Fruit fly (Drosophila melanogaster) whole organism, embryonic: ENCODE data around the gene CG42395.

Source experiments
- Atf-2 ChIP-seq: fragments of 200-800 bp; sonication (Bioruptor generic); optimal IDR thresholded peaks from 2 replicates; lab custom pipeline; 2016; ENCODE audit warnings: missing biosample characterization, missing genetic modification characterization
- CG11398 ChIP-seq: fragments of 200-800 bp; sonication (Bioruptor generic); optimal IDR thresholded peaks from 2 replicates; lab custom pipeline; 2016; ENCODE audit warnings: missing biosample characterization, missing genetic modification characterization
- CG11723 ChIP-seq: fragments of 200-800 bp; sonication (Bioruptor generic); optimal IDR thresholded peaks from 2 replicates; lab custom pipeline; 2017; ENCODE audit warnings: missing biosample characterization, mild to moderate bottlenecking, missing genetic modification characterization
- CG13296 ChIP-seq: fragments of 200-800 bp; sonication (Bioruptor generic); optimal IDR thresholded peaks from 3 replicates; lab custom pipeline; 2018; ENCODE audit warnings: missing biosample characterization, mild to moderate bottlenecking, missing genetic modification characterization
- CG15269 ChIP-seq: fragments of 200-800 bp; sonication (Bioruptor generic); optimal IDR thresholded peaks from 2 replicates; lab custom pipeline; 2018; ENCODE audit warnings: missing biosample characterization, mild to moderate bottlenecking, missing genetic modification characterization, moderate library complexity
- CG17186 ChIP-seq: fragments of 200-800 bp; sonication (Bioruptor generic); optimal IDR thresholded peaks from 3 replicates; lab custom pipeline; 2017; ENCODE audit warnings: missing biosample characterization, missing genetic modification reagents, missing genetic modification characterization
- CG1832 ChIP-seq: fragments of 200-800 bp; sonication (Bioruptor generic); optimal IDR thresholded peaks from 2 replicates; lab custom pipeline; 2017; ENCODE audit warnings: missing biosample characterization, mild to moderate bottlenecking, missing genetic modification characterization, inconsistent platforms
- CG2120 ChIP-seq: fragments of 200-800 bp; sonication (Bioruptor generic); optimal IDR thresholded peaks from 3 replicates; lab custom pipeline; 2016; ENCODE audit warnings: missing biosample characterization, missing genetic modification characterization
- CG31365 ChIP-seq: fragments of 200-800 bp; sonication (Bioruptor generic); optimal IDR thresholded peaks from 2 replicates; lab custom pipeline; 2018; ENCODE audit warnings: missing biosample characterization, mild to moderate bottlenecking, missing genetic modification characterization
- CG33557 ChIP-seq: fragments of 200-800 bp; sonication (Bioruptor generic); optimal IDR thresholded peaks from 2 replicates; lab custom pipeline; 2019; ENCODE audit warnings: missing biosample characterization, mild to moderate bottlenecking, missing genetic modification characterization, moderate library complexity
- CG3407 ChIP-seq: fragments of 200-800 bp; sonication (Bioruptor generic); optimal IDR thresholded peaks from 2 replicates; lab custom pipeline; 2018; ENCODE audit warnings: missing biosample characterization, mild to moderate bottlenecking, missing genetic modification characterization
- CG5953 ChIP-seq: fragments of 200-800 bp; sonication (Bioruptor generic); IDR thresholded peaks from 2 replicates; pipeline ENCODE4 v1.3.6; 2022; ENCODE audit warnings: missing biosample characterization, missing genetic modification characterization
- CG6272 ChIP-seq: fragments of 200-800 bp; sonication (Bioruptor generic); IDR thresholded peaks from 2 replicates; pipeline ENCODE4 v1.3.6; 2022; ENCODE audit warnings: missing biosample characterization, missing genetic modification characterization
- CG6683 ChIP-seq: fragments of 200-800 bp; sonication (Bioruptor generic); optimal IDR thresholded peaks from 2 replicates; lab custom pipeline; 2017; ENCODE audit warnings: missing biosample characterization, mild to moderate bottlenecking, missing genetic modification characterization, missing genetic modification reagents
- CG6791 ChIP-seq: fragments of 200-800 bp; sonication (Bioruptor generic); IDR thresholded peaks from 3 replicates; pipeline ENCODE4 v1.3.6; 2022; ENCODE audit warnings: missing biosample characterization, missing genetic modification characterization; ENCODE audit not compliant: partially characterized antibody
- CG6854 ChIP-seq: fragments of 200-800 bp; sonication (Bioruptor generic); optimal IDR thresholded peaks from 3 replicates; lab custom pipeline; 2017; ENCODE audit warnings: missing biosample characterization, mild to moderate bottlenecking, missing genetic modification characterization
- CG7839 ChIP-seq: fragments of 200-800 bp; sonication (Bioruptor generic); optimal IDR thresholded peaks from 3 replicates; lab custom pipeline; 2018; ENCODE audit warnings: missing biosample characterization, mild to moderate bottlenecking, missing genetic modification characterization, moderate library complexity
- CG9932 ChIP-seq: fragments of 200-800 bp; sonication (Bioruptor generic); IDR thresholded peaks from 2 replicates; pipeline ENCODE4 v1.3.6; 2022; ENCODE audit warnings: missing biosample characterization, missing genetic modification characterization
- Camta ChIP-seq: fragments of 200-800 bp; sonication (Bioruptor generic); optimal IDR thresholded peaks from 2 replicates; lab custom pipeline; 2016; ENCODE audit warnings: missing biosample characterization, missing genetic modification characterization
- D19A ChIP-seq: fragments of 200-800 bp; optimal IDR thresholded peaks from 3 replicates; lab custom pipeline; 2019; ENCODE audit warnings: missing biosample characterization, mild to moderate bottlenecking, missing genetic modification characterization, moderate library complexity
- D19B ChIP-seq: fragments of 200-800 bp; sonication (Bioruptor generic); optimal IDR thresholded peaks from 2 replicates; lab custom pipeline; 2017; ENCODE audit warnings: missing biosample characterization, mild to moderate bottlenecking, missing genetic modification characterization
- HmgZ ChIP-seq: fragments of 200-800 bp; sonication (Bioruptor generic); optimal IDR thresholded peaks from 2 replicates; lab custom pipeline; 2018; ENCODE audit warnings: missing biosample characterization, mild to moderate bottlenecking, missing genetic modification characterization
- Lim3 ChIP-seq: fragments of 200-800 bp; sonication (Bioruptor generic); IDR thresholded peaks from 2 replicates; pipeline ENCODE4 v1.3.6; 2022; ENCODE audit warnings: missing biosample characterization, missing genetic modification characterization
- MBD-R2 ChIP-seq: fragments of 200-800 bp; sonication (Bioruptor generic); IDR thresholded peaks from 2 replicates; pipeline ENCODE4 v1.3.6; 2022; ENCODE audit warnings: missing biosample characterization, missing genetic modification characterization
- Mes4 ChIP-seq: fragments of 200-800 bp; sonication (Bioruptor generic); optimal IDR thresholded peaks from 2 replicates; lab custom pipeline; 2016; ENCODE audit warnings: missing biosample characterization, missing genetic modification characterization
- Sox100B ChIP-seq: fragments of 200-800 bp; sonication (Bioruptor generic); optimal IDR thresholded peaks from 3 replicates; lab custom pipeline; 2018; ENCODE audit warnings: missing biosample characterization, mild to moderate bottlenecking, missing genetic modification characterization
- Ssrp ChIP-seq: fragments of 200-800 bp; sonication (Bioruptor generic); optimal IDR thresholded peaks from 2 replicates; lab custom pipeline; 2018; ENCODE audit warnings: missing biosample characterization, mild to moderate bottlenecking, missing genetic modification characterization, moderate library complexity
- aop ChIP-seq: fragments of 200-800 bp; sonication (Bioruptor generic); IDR thresholded peaks from 2 replicates; pipeline ENCODE4 v1.3.6; 2022; ENCODE audit warnings: missing biosample characterization, missing genetic modification characterization
- ap ChIP-seq: fragments of 200-800 bp; sonication (Bioruptor generic); IDR thresholded peaks from 2 replicates; pipeline ENCODE4 v1.3.6; 2022; ENCODE audit warnings: missing biosample characterization, missing genetic modification characterization
- cato ChIP-seq: fragments of 200-800 bp; sonication (Bioruptor generic); optimal IDR thresholded peaks from 2 replicates; lab custom pipeline; 2016; ENCODE audit warnings: missing biosample characterization, missing genetic modification characterization, borderline replicate concordance
- da ChIP-seq: fragments of 200-800 bp; sonication (Bioruptor generic); optimal IDR thresholded peaks from 2 replicates; lab custom pipeline; 2016; ENCODE audit warnings: missing biosample characterization, missing genetic modification characterization
- danr ChIP-seq: fragments of 200-800 bp; sonication (Bioruptor generic); IDR thresholded peaks from 2 replicates; pipeline ENCODE4 v1.3.6; 2022; ENCODE audit warnings: missing biosample characterization, missing genetic modification characterization
- dmrt11E ChIP-seq: fragments of 200-800 bp; sonication (Bioruptor generic); optimal IDR thresholded peaks from 3 replicates; lab custom pipeline; 2018; ENCODE audit warnings: missing biosample characterization, mild to moderate bottlenecking, missing genetic modification characterization, moderate library complexity
- dmrt99B ChIP-seq: fragments of 200-800 bp; sonication (Bioruptor generic); optimal IDR thresholded peaks from 2 replicates; lab custom pipeline; 2018; ENCODE audit warnings: missing biosample characterization, mild to moderate bottlenecking, missing genetic modification characterization, moderate library complexity
- gsb-n ChIP-seq: fragments of 200-800 bp; sonication (Bioruptor generic); optimal IDR thresholded peaks from 3 replicates; lab custom pipeline; 2018; ENCODE audit warnings: missing biosample characterization, mild to moderate bottlenecking, missing genetic modification characterization
- kni ChIP-seq: fragments of 200-800 bp; sonication (Bioruptor generic); optimal IDR thresholded peaks from 3 replicates; lab custom pipeline; 2017; ENCODE audit warnings: mild to moderate bottlenecking, missing biosample characterization, missing genetic modification reagents, missing genetic modification characterization
- knrl ChIP-seq: fragments of 200-800 bp; sonication (Bioruptor generic); IDR thresholded peaks from 3 replicates; pipeline ENCODE4 v1.3.6; 2022; ENCODE audit warnings: missing biosample characterization, missing genetic modification characterization; ENCODE audit not compliant: partially characterized antibody
- lmd ChIP-seq: fragments of 200-800 bp; sonication (Bioruptor generic); IDR thresholded peaks from 2 replicates; pipeline ENCODE4 v1.3.6; 2022; ENCODE audit warnings: missing biosample characterization, missing genetic modification characterization
- p53 ChIP-seq: fragments of 200-800 bp; sonication (Bioruptor generic); optimal IDR thresholded peaks from 2 replicates; lab custom pipeline; 2016; ENCODE audit warnings: missing biosample characterization, missing genetic modification characterization
- pfk ChIP-seq: fragments of 200-800 bp; sonication (Bioruptor generic); optimal IDR thresholded peaks from 2 replicates; lab custom pipeline; 2018; ENCODE audit warnings: missing biosample characterization, mild to moderate bottlenecking, missing genetic modification characterization, moderate library complexity
- pnt ChIP-seq: fragments of 200-800 bp; sonication (Bioruptor generic); optimal IDR thresholded peaks from 3 replicates; lab custom pipeline; 2016; ENCODE audit warnings: missing biosample characterization, missing genetic modification characterization
- psq ChIP-seq: fragments of 200-800 bp; sonication (Bioruptor generic); optimal IDR thresholded peaks from 2 replicates; lab custom pipeline; 2017; ENCODE audit warnings: missing biosample characterization, missing genetic modification characterization
- pum ChIP-seq: fragments of 200-800 bp; sonication (Bioruptor generic); optimal IDR thresholded peaks from 2 replicates; lab custom pipeline; 2016; ENCODE audit warnings: missing biosample characterization, missing genetic modification characterization
- ranshi ChIP-seq: fragments of 200-800 bp; sonication (Bioruptor generic); IDR thresholded peaks from 2 replicates; pipeline ENCODE4 v1.3.6; 2022; ENCODE audit warnings: missing biosample characterization, missing genetic modification characterization
- slbo ChIP-seq: fragments of 200-800 bp; sonication (Bioruptor generic); IDR thresholded peaks from 2 replicates; pipeline ENCODE4 v1.3.6; 2022; ENCODE audit warnings: missing biosample characterization, missing genetic modification characterization
- sob ChIP-seq: fragments of 200-800 bp; sonication (Bioruptor generic); IDR thresholded peaks from 2 replicates; pipeline ENCODE4 v1.3.6; 2022; ENCODE audit warnings: missing biosample characterization, missing genetic modification characterization
- tap ChIP-seq: fragments of 200-800 bp; optimal IDR thresholded peaks from 3 replicates; lab custom pipeline; 2019; ENCODE audit warnings: missing biosample characterization, mild to moderate bottlenecking, missing genetic modification characterization, moderate library complexity
- tll ChIP-seq, 2 experiments: fragments of 200-800 bp in 1 of 2; fragments of >200 bp in 1 of 2; sonication (Bioruptor generic) in 1 of 2; optimal IDR thresholded peaks; 2 replicates each; lab custom pipeline; 2017 to 2019; ENCODE audit warnings: missing biosample characterization in 2 of 2, missing genetic modification characterization in 2 of 2, mild to moderate bottlenecking in 1 of 2, moderate library complexity in 1 of 2
- vfl ChIP-seq: fragments of 200-800 bp; sonication (Bioruptor generic); optimal IDR thresholded peaks from 2 replicates; lab custom pipeline; 2016; ENCODE audit warnings: missing biosample characterization, missing genetic modification characterization

The CG42395 gene

dm6 chrX:9600083-9600817 is 24.2 kb upstream of the CG42395 start (continued):
- peak; percentile 58 for TF ChIP-seq vfl (GFP tag; lab: Kevin White, UChicago)
- TF ChIP-seq cato (GFP tag; lab: Kevin White, UChicago): peak; percentile 64
- TF ChIP-seq gsb-n (tag; lab: Kevin White, UChicago): peak; percentile 30
- TF ChIP-seq pfk (GFP tag; lab: Kevin White, UChicago): no peak
- TF ChIP-seq slbo (GFP tag; lab: Robert Waterston, UW): peak; percentile 76
- TF ChIP-seq da: peak; percentile 52
- TF ChIP-seq Mes4 (GFP tag; lab: Kevin White, UChicago): peak; percentile 34
- no peak for TF ChIP-seq aop (GFP tag; lab: Robert Waterston, UW)
- 0 out of 2 replicates have a peak, but pooled peaks have one; percentile 9 for TF ChIP-seq MBD-R2
- TF ChIP-seq CG2120: peak; percentile 90
- TF ChIP-seq CG11398: peak; percentile 54
- peak; percentile 67 for TF ChIP-seq CG9932
- peak; percentile 14 for TF ChIP-seq kni (GFP tag; lab: Kevin White, UChicago)
- TF ChIP-seq CG6791 (GFP tag; lab: Robert Waterston, UW): no peak
- TF ChIP-seq HmgZ: peak; percentile 79
- peak; percentile 52 for TF ChIP-seq CG6272 (GFP tag; lab: Robert Waterston, UW)
- peak; percentile 44 for TF ChIP-seq sob (GFP tag; lab: Robert Waterston, UW)
- TF ChIP-seq D19A: peak; percentile 77
- no peak for TF ChIP-seq Lim3 (GFP tag; lab: Robert Waterston, UW)
- TF ChIP-seq CG11723: peak; percentile 64
- no peak for TF ChIP-seq tll (GFP tag; optimal IDR thresholded peaks at IDR 0.05; lab: Kevin White, UChicago)
- TF ChIP-seq ap (GFP tag; lab: Robert Waterston, UW): peak; percentile 37; the same call in 1 of the 2 replicates
- no peak for TF ChIP-seq CG5953 (GFP tag; lab: Robert Waterston, UW)
- TF ChIP-seq tap (tag; lab: Kevin White, UChicago): peak; percentile 44
- no peak for TF ChIP-seq knrl (GFP tag; lab: Robert Waterston, UW)
- peak; percentile 55 for TF ChIP-seq CG3407 (GFP tag; lab: Kevin White, UChicago)
- TF ChIP-seq Camta (GFP tag; lab: Kevin White, UChicago): peak; percentile 69
- TF ChIP-seq Atf-2 (GFP tag; lab: Kevin White, UChicago): peak; percentile 62
- TF ChIP-seq CG1832: no peak
- peak; percentile 87 for TF ChIP-seq CG7839 (tag; lab: Kevin White, UChicago)
- peak; percentile 79 for TF ChIP-seq CG15269 (tag; lab: Kevin White, UChicago)
- TF ChIP-seq psq (GFP tag; lab: Kevin White, UChicago): peak; percentile 39
- peak; percentile 64 for TF ChIP-seq ranshi (GFP tag; lab: Robert Waterston, UW)
- TF ChIP-seq p53 (GFP tag; lab: Kevin White, UChicago): no peak
- TF ChIP-seq CG6683: peak; percentile 58
- peak; percentile 77 for TF ChIP-seq lmd
- no peak for TF ChIP-seq CG17186
- peak; percentile 23 for TF ChIP-seq dmrt11E (tag; lab: Kevin White, UChicago)
- peak; percentile 72 for TF ChIP-seq Ssrp (tag; lab: Kevin White, UChicago)
- peak; percentile 72 for TF ChIP-seq pum
- TF ChIP-seq CG33557 (GFP tag; lab: Kevin White, UChicago): no peak
- TF ChIP-seq Sox100B (GFP tag; lab: Kevin White, UChicago): no peak
- TF ChIP-seq CG31365 (tag; lab: Kevin White, UChicago): peak; percentile 31
- TF ChIP-seq pnt: peak; percentile 71
- TF ChIP-seq D19B (GFP tag; lab: Kevin White, UChicago): peak; percentile 95
- 0 out of 2 replicates have a peak, but pooled peaks have one; percentile 28 for TF ChIP-seq danr (GFP tag; lab: Robert Waterston, UW)
- TF ChIP-seq CG13296: peak; percentile 77
- peak; percentile 86 for TF ChIP-seq dmrt99B
- peak; percentile 74 for TF ChIP-seq CG6854 (GFP tag; lab: Kevin White, UChicago)
